Fruit fly (Drosophila melanogaster): ENCODE measurements around the gene colt.

The colt gene

dm6 chr2L:2754437-2755322 is 15.2 kb downstream of the colt start (continued):
- TF ChIP-seq B-H2 (GFP tag; optimal IDR thresholded peaks at IDR 0.05) (peak; percentile 65), CG14710 (tag; optimal IDR thresholded peaks at IDR 0.05) (peak; percentile 76), slp2 (GFP tag; optimal IDR thresholded peaks at IDR 0.05) (peak; percentile 70), fru (optimal IDR thresholded peaks at IDR 0.05) (no peak), run (tag; optimal IDR thresholded peaks at IDR 0.05) (peak; percentile 56), Awh (GFP tag; IDR thresholded peaks at IDR 0.05) (no peak), aop (GFP tag; IDR thresholded peaks at IDR 0.05) (no peak), CG11085 (GFP tag; IDR thresholded peaks at IDR 0.05) (no peak), NK7.1 (GFP tag; optimal IDR thresholded peaks at IDR 0.05) (peak; percentile 84), CG16813 (GFP tag; IDR thresholded peaks at IDR 0.05; ENCODE audit: partially characterized antibody) (no peak), stc (GFP tag; IDR thresholded peaks at IDR 0.05) (no peak), Dref (GFP tag; IDR thresholded peaks at IDR 0.05) (no peak), Pdp1 (GFP tag; optimal IDR thresholded peaks at IDR 0.05) (peak; percentile 52 to 70), CG32772 (GFP tag; IDR thresholded peaks at IDR 0.05) (no peak), grn (GFP tag; optimal IDR thresholded peaks at IDR 0.05) (peak; percentile 50), nmo (GFP tag; optimal IDR thresholded peaks at IDR 0.05) (peak; percentile 77), sc (optimal IDR thresholded peaks at IDR 0.05) (no peak), sc (GFP tag; optimal IDR thresholded peaks at IDR 0.05) (peak; percentile 71), Usf (GFP tag; optimal IDR thresholded peaks at IDR 0.05) (peak; percentile 49), zen (tag; optimal IDR thresholded peaks at IDR 0.05) (peak; percentile 34), CG14050 (GFP tag; IDR thresholded peaks at IDR 0.05) (no peak), Lim3 (GFP tag; IDR thresholded peaks at IDR 0.05) (no peak), CG14441 (GFP tag; IDR thresholded peaks at IDR 0.05) (no peak), p53 (GFP tag; optimal IDR thresholded peaks at IDR 0.05) (peak; percentile 54), CG6854 (GFP tag; optimal IDR thresholded peaks at IDR 0.05) (peak; percentile 72), CG31365 (tag; optimal IDR thresholded peaks at IDR 0.05) (peak; percentile 73), Nf-YB (GFP tag; optimal IDR thresholded peaks at IDR 0.05) (peak; percentile 54), CG30020 (tag; optimal IDR thresholded peaks at IDR 0.05) (peak; percentile 58), bab2 (GFP tag; optimal IDR thresholded peaks at IDR 0.05) (peak; percentile 71), CG10431 (GFP tag; optimal IDR thresholded peaks at IDR 0.05) (peak; percentile 89), CG3281 (GFP tag; optimal IDR thresholded peaks at IDR 0.05) (peak; percentile 92), pfk (GFP tag; optimal IDR thresholded peaks at IDR 0.05) (peak; percentile 63), CG8765 (GFP tag; IDR thresholded peaks at IDR 0.05) (no peak), NFAT (GFP tag; IDR thresholded peaks at IDR 0.05) (no peak), tna (GFP tag; IDR thresholded peaks at IDR 0.05; ENCODE audit: partially characterized antibody) (no peak), CG8281 (tag; optimal IDR thresholded peaks at IDR 0.05) (peak; percentile 51), br (optimal IDR thresholded peaks at IDR 0.05) (no peak), pita (GFP tag; optimal IDR thresholded peaks at IDR 0.05) (no peak), CG17361 (GFP tag; IDR thresholded peaks at IDR 0.05) (no peak), CG1603 (tag; optimal IDR thresholded peaks at IDR 0.05) (peak; percentile 65), tll (GFP tag; optimal IDR thresholded peaks at IDR 0.05) (peak in 1 of 2 experiments; percentile 67), seq (GFP tag; IDR thresholded peaks at IDR 0.05) (no peak), ssp (GFP tag; IDR thresholded peaks at IDR 0.05) (no peak), CG2129 (GFP tag; IDR thresholded peaks at IDR 0.05; ENCODE audit: partially characterized antibody) (no peak), Elba2 (GFP tag; optimal IDR thresholded peaks at IDR 0.05) (no peak), CG17612 (GFP tag; IDR thresholded peaks at IDR 0.05) (no peak), ftz-f1 (GFP tag; optimal IDR thresholded peaks at IDR 0.05) (no peak), Blimp-1 (GFP tag; optimal IDR thresholded peaks at IDR 0.05) (peak; percentile 85), CG3163 (GFP tag; optimal IDR thresholded peaks at IDR 0.05) (peak; percentile 63), CG7928 (GFP tag; optimal IDR thresholded peaks at IDR 0.05) (peak; percentile 68)
